Worm (Caenorhabditis elegans) whole organism, mixed stage, embryonic: Measurements from ENCODE around the gene F59A6.3.

Source experiments
- M03D4.4 ChIP-seq: sonication (generic microtip); optimal IDR thresholded peaks from 2 replicates; lab custom pipeline; 2017; ENCODE audit warnings: mild to moderate bottlenecking, missing genetic modification characterization, missing compliant biosample characterization
- bed-3 ChIP-seq: fragments of 200-800 bp; sonication (Bioruptor generic); optimal IDR thresholded peaks from 3 replicates; lab custom pipeline; 2018; ENCODE audit warnings: mild to moderate bottlenecking, missing genetic modification characterization, moderate library complexity, missing compliant biosample characterization
- blmp-1 ChIP-seq: fragments of 150-350 bp; optimal IDR thresholded peaks from 2 replicates; lab custom pipeline; 2014; ENCODE audit warnings: missing biosample characterization, missing genetic modification characterization
- ceh-39 ChIP-seq: fragments of 150-350 bp; optimal IDR thresholded peaks from 2 replicates; lab custom pipeline; 2014; ENCODE audit warnings: missing biosample characterization, missing genetic modification characterization
- ceh-83 ChIP-seq: fragments of 200-800 bp; sonication (Bioruptor generic); optimal IDR thresholded peaks from 2 replicates; lab custom pipeline; 2018; ENCODE audit warnings: mild to moderate bottlenecking, missing genetic modification characterization, missing compliant biosample characterization
- ces-1 ChIP-seq: fragments of 150-350 bp; optimal IDR thresholded peaks from 2 replicates; lab custom pipeline; 2014; ENCODE audit warnings: missing biosample characterization, missing genetic modification reagents, missing genetic modification characterization
- cnd-1 ChIP-seq: fragments of 200-800 bp; sonication (Bioruptor generic); optimal IDR thresholded peaks from 2 replicates; lab custom pipeline; 2018; ENCODE audit warnings: mild to moderate bottlenecking, missing genetic modification characterization, missing compliant biosample characterization
- drap-1 ChIP-seq: fragments of 200-800 bp; sonication (Bioruptor generic); optimal IDR thresholded peaks from 3 replicates; lab custom pipeline; 2018; ENCODE audit warnings: mild to moderate bottlenecking, missing genetic modification characterization, missing compliant biosample characterization
- elt-1 ChIP-seq: sonication (generic microtip); optimal IDR thresholded peaks from 2 replicates; lab custom pipeline; 2017; ENCODE audit warnings: missing genetic modification characterization, mild to moderate bottlenecking, missing compliant biosample characterization, antibody characterized with exemption, moderate library complexity, borderline replicate concordance; ENCODE audit not compliant: insufficient read depth
- flh-1 ChIP-seq: fragments of 200-800 bp; sonication (Bioruptor generic); optimal IDR thresholded peaks from 2 replicates; lab custom pipeline; 2018; ENCODE audit warnings: mild to moderate bottlenecking, missing genetic modification characterization, moderate library complexity, missing compliant biosample characterization
- ham-2 ChIP-seq: fragments of 200-800 bp; sonication (Bioruptor generic); optimal IDR thresholded peaks from 2 replicates; lab custom pipeline; 2018; ENCODE audit warnings: mild to moderate bottlenecking, missing genetic modification characterization, missing compliant biosample characterization
- hlh-1 ChIP-seq: fragments of 150-350 bp; optimal IDR thresholded peaks from 2 replicates; lab custom pipeline; 2014; ENCODE audit warnings: missing biosample characterization, missing genetic modification reagents, missing genetic modification characterization
- lin-13 ChIP-seq: fragments of 150-350 bp; optimal IDR thresholded peaks from 2 replicates; lab custom pipeline; 2014; ENCODE audit warnings: missing biosample characterization, missing genetic modification characterization
- lsy-2 ChIP-seq: fragments of 150-350 bp; optimal IDR thresholded peaks from 2 replicates; lab custom pipeline; 2014; ENCODE audit warnings: missing biosample characterization, missing genetic modification characterization
- mab-5 ChIP-seq: fragments of 150-350 bp; optimal IDR thresholded peaks from 2 replicates; lab custom pipeline; 2014; ENCODE audit warnings: missing biosample characterization, missing genetic modification characterization
- mep-1 ChIP-seq: fragments of 150-350 bp; optimal IDR thresholded peaks from 2 replicates; lab custom pipeline; 2017; ENCODE audit warnings: missing biosample characterization, missing genetic modification reagents, missing genetic modification characterization, inconsistent platforms
- mls-2 ChIP-seq: sonication (generic microtip); optimal IDR thresholded peaks from 2 replicates; lab custom pipeline; 2016; ENCODE audit warnings: mild to moderate bottlenecking, missing genetic modification characterization, moderate library complexity, missing compliant biosample characterization
- nhr-12 ChIP-seq: fragments of 150-350 bp; optimal IDR thresholded peaks from 2 replicates; lab custom pipeline; 2014; ENCODE audit warnings: missing biosample characterization, missing genetic modification characterization
- nhr-237 ChIP-seq: fragments of 150-350 bp; optimal IDR thresholded peaks from 2 replicates; lab custom pipeline; 2014; ENCODE audit warnings: missing biosample characterization, missing genetic modification characterization
- nhr-28 ChIP-seq: fragments of 150-350 bp; optimal IDR thresholded peaks from 2 replicates; lab custom pipeline; 2014; ENCODE audit warnings: missing biosample characterization, missing genetic modification characterization
- nhr-76 ChIP-seq: sonication (generic microtip); optimal IDR thresholded peaks from 2 replicates; lab custom pipeline; 2017; ENCODE audit warnings: missing biosample characterization, missing genetic modification characterization
- pha-4 ChIP-seq: fragments of 150-350 bp; optimal IDR thresholded peaks from 2 replicates; lab custom pipeline; 2018; ENCODE audit warnings: missing biosample characterization, missing genetic modification reagents, missing genetic modification characterization
- sem-2 ChIP-seq: fragments of 200-800 bp; sonication (Bioruptor generic); optimal IDR thresholded peaks from 2 replicates; lab custom pipeline; 2018; ENCODE audit warnings: mild to moderate bottlenecking, missing genetic modification characterization, missing compliant biosample characterization
- sptf-1 ChIP-seq: sonication (generic microtip); optimal IDR thresholded peaks from 2 replicates; lab custom pipeline; 2017; ENCODE audit warnings: mild to moderate bottlenecking, missing genetic modification characterization, moderate library complexity, missing compliant biosample characterization
- tbx-8 ChIP-seq: fragments of 200-800 bp; sonication (Bioruptor generic); optimal IDR thresholded peaks from 2 replicates; lab custom pipeline; 2018; ENCODE audit warnings: mild to moderate bottlenecking, missing genetic modification characterization, moderate library complexity, missing compliant biosample characterization
- unc-120 ChIP-seq: sonication (generic microtip); optimal IDR thresholded peaks from 2 replicates; lab custom pipeline; 2017; ENCODE audit warnings: missing genetic modification characterization, missing compliant biosample characterization; ENCODE audit not compliant: poor library complexity, severe bottlenecking
- unc-39 ChIP-seq: fragments of 150-350 bp; optimal IDR thresholded peaks from 2 replicates; lab custom pipeline; 2014; ENCODE audit warnings: missing biosample characterization, missing genetic modification characterization
- zip-8 ChIP-seq: fragments of 150-350 bp; optimal IDR thresholded peaks from 2 replicates; lab custom pipeline; 2014; ENCODE audit warnings: missing biosample characterization, missing genetic modification characterization
- ztf-11 ChIP-seq: fragments of 150-350 bp; optimal IDR thresholded peaks from 2 replicates; lab custom pipeline; 2014; ENCODE audit warnings: missing biosample characterization, missing genetic modification characterization

F59A6.3 gene

ce11 chrII:5008033-5008432 lies at the start of gene F59A6.3:
TSS of gene F59A6.3 (plus strand) at chrII:5008333.
- TF ChIP-seq ztf-11 (tag; lab: Kevin White, UChicago), result no peak
- no peak for TF ChIP-seq sptf-1 (tag; lab: Kevin White, UChicago)
- TF ChIP-seq flh-1 (GFP tag; lab: Kevin White, UChicago), result no peak
- TF ChIP-seq nhr-237 (tag; lab: Kevin White, UChicago), result no peak
- TF ChIP-seq sem-2 (GFP tag; lab: Kevin White, UChicago), result no peak
- TF ChIP-seq pha-4 (tag; lab: Kevin White, UChicago), result no peak
- TF ChIP-seq ceh-39 (tag; lab: Kevin White, UChicago), result no peak
- TF ChIP-seq unc-120 (tag; lab: Kevin White, UChicago), result no peak
- no peak for TF ChIP-seq M03D4.4 (tag; lab: Kevin White, UChicago)
- TF ChIP-seq ceh-83 (GFP tag; lab: Kevin White, UChicago), result no peak

ce11 chrII:4959719-4960118 lies 48.4 kb upstream of the F59A6.3 start, which contains the start of gene ulp-2:
TSS of gene ulp-2 (minus strand) at chrII:4959876.
- TF ChIP-seq hlh-1 (tag; lab: Kevin White, UChicago) (peak; percentile 6), nhr-28 (tag; lab: Kevin White, UChicago) (no peak)

DNA sequence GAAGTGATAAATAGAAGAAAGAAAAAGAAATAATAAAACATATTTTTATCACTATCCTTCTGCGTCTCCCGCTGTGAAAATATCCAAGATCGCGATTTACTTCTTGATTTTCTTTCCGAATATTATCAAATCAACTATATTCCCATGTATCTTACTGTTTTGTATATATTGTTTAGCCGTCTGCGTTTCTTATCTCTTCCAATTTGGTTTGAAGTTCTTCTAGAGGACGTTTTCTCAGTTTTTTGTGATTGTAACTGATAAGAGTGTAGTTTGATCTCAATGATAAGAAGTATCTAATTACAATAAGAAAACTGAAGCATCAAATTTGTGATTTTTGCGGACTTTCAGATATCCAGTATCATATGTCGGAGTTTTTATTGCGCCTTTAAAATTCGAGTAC lies 47.4 kb upstream of the F59A6.3 start:
- TF ChIP-seq mls-2, result no peak
- no peak for TF ChIP-seq lin-13 (tag; lab: Kevin White, UChicago)
- TF ChIP-seq ceh-83 (GFP tag; lab: Kevin White, UChicago), result no peak
- no peak for TF ChIP-seq nhr-12 (tag; lab: Kevin White, UChicago)
- TF ChIP-seq nhr-237 (tag; lab: Kevin White, UChicago), result no peak
- TF ChIP-seq mab-5 (tag; lab: Kevin White, UChicago), result no peak
- no peak for TF ChIP-seq mep-1 (tag; lab: Kevin White, UChicago)
- TF ChIP-seq ztf-11 (tag; lab: Kevin White, UChicago), result no peak
- no peak for TF ChIP-seq M03D4.4 (tag; lab: Kevin White, UChicago)
- TF ChIP-seq elt-1, result no peak
- TF ChIP-seq ham-2 (GFP tag; lab: Kevin White, UChicago), result no peak

DNA sequence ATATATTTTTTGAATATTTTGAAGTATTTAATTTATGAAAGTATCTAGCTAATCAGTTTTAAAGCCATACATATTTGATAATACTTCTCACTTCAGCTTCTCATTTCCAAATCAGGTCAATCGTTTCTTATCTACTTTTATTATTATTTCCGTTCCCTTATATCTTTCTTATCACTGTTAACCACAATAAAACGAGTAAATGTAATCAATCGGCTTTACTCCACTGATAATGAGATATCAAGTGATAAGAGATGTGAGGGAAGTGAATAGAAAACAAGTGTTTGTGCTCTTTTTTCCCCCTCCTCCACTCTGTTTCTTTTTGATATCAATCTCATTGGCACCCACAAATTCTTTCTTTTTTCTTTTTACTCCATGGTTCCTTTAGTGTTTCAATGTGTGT lies 41.6 kb upstream of the F59A6.3 start:
- TF ChIP-seq sptf-1 (tag; lab: Kevin White, UChicago) (no peak), ces-1 (no peak), unc-39 (no peak), tbx-8 (GFP tag; lab: Kevin White, UChicago) (no peak), ceh-83 (GFP tag; lab: Kevin White, UChicago) (no peak)

DNA sequence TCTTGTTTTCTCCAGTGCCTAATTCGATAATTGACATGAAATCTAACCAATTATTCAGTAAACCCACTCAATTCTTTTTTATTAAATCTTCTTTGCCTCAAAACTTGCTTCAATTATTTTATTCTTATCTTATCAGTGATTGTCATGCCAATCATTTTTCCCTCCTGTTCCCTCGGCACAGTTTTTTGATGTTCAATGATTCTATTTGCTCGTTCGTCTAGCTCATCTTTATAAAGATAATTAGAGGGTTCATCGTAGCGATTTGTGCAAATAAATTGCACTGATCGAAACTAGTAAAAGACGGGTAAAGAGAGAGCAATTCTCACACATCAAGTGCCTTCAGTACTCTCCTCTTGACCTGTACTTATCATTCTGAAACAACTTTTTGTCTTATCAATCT lies 40.5 kb upstream of the F59A6.3 start:
- no peak for TF ChIP-seq lsy-2 (tag; lab: Kevin White, UChicago)
- TF ChIP-seq ztf-11 (tag; lab: Kevin White, UChicago), result no peak
- no peak for TF ChIP-seq unc-39
- TF ChIP-seq cnd-1 (tag; lab: Kevin White, UChicago), result no peak
- no peak for TF ChIP-seq ham-2 (GFP tag; lab: Kevin White, UChicago)
- TF ChIP-seq zip-8, result no peak
- TF ChIP-seq drap-1 (GFP tag; lab: Kevin White, UChicago), result no peak
- no peak for TF ChIP-seq nhr-76 (tag; lab: Kevin White, UChicago)
- no peak for TF ChIP-seq nhr-237 (tag; lab: Kevin White, UChicago)
- TF ChIP-seq sptf-1 (tag; lab: Kevin White, UChicago), result no peak

ce11 chrII:4968863-4969262 lies 39.3 kb upstream of the F59A6.3 start, which contains the start of gene shc-2:
TSS of gene shc-2 (plus strand) at chrII:4969163.
- TF ChIP-seq ztf-11 (tag; lab: Kevin White, UChicago) (no peak), blmp-1 (tag; lab: Kevin White, UChicago) (no peak), pha-4 (tag; lab: Kevin White, UChicago) (no peak), M03D4.4 (tag; lab: Kevin White, UChicago) (no peak), hlh-1 (tag; lab: Kevin White, UChicago) (no peak), zip-8 (no peak), bed-3 (GFP tag; lab: Kevin White, UChicago) (no peak), elt-1 (no peak), cnd-1 (tag; lab: Kevin White, UChicago) (no peak), sptf-1 (tag; lab: Kevin White, UChicago) (no peak)
